Worm (Caenorhabditis elegans): Measurements from ENCODE around the gene cest-8.

cest-8 gene

DNA sequence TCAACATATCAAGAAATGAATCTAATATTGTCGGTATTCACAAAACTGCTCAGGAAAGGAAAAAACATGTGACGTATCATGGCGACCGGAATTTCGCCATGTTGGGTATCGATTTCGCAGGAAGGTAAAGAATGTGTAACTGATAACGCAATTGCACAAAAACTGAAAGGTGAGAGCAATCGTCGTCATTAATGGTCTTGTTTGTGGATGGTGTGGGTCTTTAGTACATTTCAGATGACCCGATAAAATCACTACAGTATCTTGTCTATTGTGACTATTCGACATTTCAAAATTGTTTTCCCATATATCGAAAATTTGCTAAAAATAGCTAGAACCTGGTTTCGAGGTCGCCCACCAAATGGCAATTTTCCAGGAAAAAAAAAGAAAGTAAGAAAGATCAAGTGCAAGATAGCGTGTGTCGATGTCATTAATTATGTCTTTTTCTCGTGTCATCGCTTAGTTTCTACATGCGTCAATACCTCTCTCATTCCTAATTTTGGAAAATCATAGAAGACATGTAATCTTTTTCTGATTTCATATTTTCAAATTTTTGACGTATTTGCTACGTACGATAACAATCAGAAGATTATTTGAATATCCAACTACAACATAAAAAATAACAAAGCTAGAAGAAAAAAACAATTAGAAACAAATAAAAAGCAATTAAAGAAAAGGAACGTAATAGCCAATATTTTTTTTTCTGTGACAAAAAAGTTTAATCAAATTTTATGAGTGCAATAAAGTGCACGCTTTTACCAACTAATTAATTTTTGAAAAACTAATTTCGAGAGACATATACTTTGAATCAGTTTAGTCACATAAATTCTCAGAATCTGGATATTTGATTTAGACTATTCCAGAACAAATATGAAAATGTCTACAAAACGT, 9.1 kb upstream of the cest-8 start (continued):
- no peak for TF ChIP-seq nhr-84 (tag; optimal IDR thresholded peaks at IDR 0.05)
- TF ChIP-seq nhr-77 (tag; optimal IDR thresholded peaks at IDR 0.05), result no peak
- no peak for TF ChIP-seq hlh-4 (tag; optimal IDR thresholded peaks at IDR 0.05)
- no peak for TF ChIP-seq dpl-1 (GFP tag; optimal IDR thresholded peaks at IDR 0.05)
- peak; percentile 61 for TF ChIP-seq nhr-71 (tag; optimal IDR thresholded peaks at IDR 0.05)
- TF ChIP-seq ceh-90 (tag; optimal IDR thresholded peaks at IDR 0.05), result no peak
- no peak for TF ChIP-seq nhr-19 (GFP tag; conservative IDR thresholded peaks at IDR 0.05)
- TF ChIP-seq fos-1 (tag; optimal IDR thresholded peaks at IDR 0.05), result no peak
- no peak for TF ChIP-seq isw-1 (GFP tag; IDR thresholded peaks at IDR 0.05)
- no peak for TF ChIP-seq ceh-82 (tag; optimal IDR thresholded peaks at IDR 0.05)
- TF ChIP-seq ztf-4 (tag; optimal IDR thresholded peaks at IDR 0.05), result no peak
- no peak for TF ChIP-seq ets-5 (GFP tag; IDR thresholded peaks at IDR 0.05)
- TF ChIP-seq ceh-8 (GFP tag; optimal IDR thresholded peaks at IDR 0.05), result no peak
- TF ChIP-seq ama-1 (optimal IDR thresholded peaks at IDR 0.05), result no peak
- TF ChIP-seq unc-86 (tag; optimal IDR thresholded peaks at IDR 0.05), result peak; percentile 28
- TF ChIP-seq nhr-47 (tag; optimal IDR thresholded peaks at IDR 0.05), result peak; percentile 49
- no peak for TF ChIP-seq lin-35 (GFP tag; optimal IDR thresholded peaks at IDR 0.05)
- no peak for TF ChIP-seq lin-15B (tag; optimal IDR thresholded peaks at IDR 0.05)
- peak; percentile 71 for TF ChIP-seq ceh-63 (GFP tag; optimal IDR thresholded peaks at IDR 0.05)
- TF ChIP-seq skn-1 (tag; optimal IDR thresholded peaks at IDR 0.05), result no peak
- TF ChIP-seq unc-98 (GFP tag; IDR thresholded peaks at IDR 0.05), result no peak
- TF ChIP-seq vab-15 (tag; optimal IDR thresholded peaks at IDR 0.05), result peak; percentile 21
- no peak for TF ChIP-seq nhr-12 (tag; optimal IDR thresholded peaks at IDR 0.05)
- TF ChIP-seq fkh-10 (GFP tag; optimal IDR thresholded peaks at IDR 0.05), result no peak
- TF ChIP-seq C16A3.4 (tag; optimal IDR thresholded peaks at IDR 0.05), result no peak
- TF ChIP-seq pqm-1 (tag; optimal IDR thresholded peaks at IDR 0.05), result peak; percentile 25
- no peak for TF ChIP-seq efl-3 (GFP tag; optimal IDR thresholded peaks at IDR 0.05)
- no peak for TF ChIP-seq mdl-1 (tag; optimal IDR thresholded peaks at IDR 0.05)
- TF ChIP-seq dsc-1 (tag; optimal IDR thresholded peaks at IDR 0.05), result peak; percentile 90
- TF ChIP-seq fkh-4 (tag; optimal IDR thresholded peaks at IDR 0.05; ENCODE audit: borderline replicate concordance), result no peak
- TF ChIP-seq pag-3 (tag; optimal IDR thresholded peaks at IDR 0.05; ENCODE audit: borderline replicate concordance, insufficient read depth), result no peak
- peak; percentile 79 for TF ChIP-seq nhr-85 (tag)
- TF ChIP-seq sup-37 (GFP tag; optimal IDR thresholded peaks at IDR 0.05), result no peak
- no peak for TF ChIP-seq aha-1 (tag; optimal IDR thresholded peaks at IDR 0.05)
- TF ChIP-seq nhr-90 (tag; optimal IDR thresholded peaks at IDR 0.05; ENCODE audit: poor library complexity), result no peak
- no peak for TF ChIP-seq F16B12.6 (tag; optimal IDR thresholded peaks at IDR 0.05)
- TF ChIP-seq jun-1 (tag; optimal IDR thresholded peaks at IDR 0.05), result no peak
- TF ChIP-seq hlh-17 (GFP tag; optimal IDR thresholded peaks at IDR 0.05; ENCODE audit: borderline replicate concordance), result no peak
- peak; percentile 32 for TF ChIP-seq lin-39 (tag; optimal IDR thresholded peaks at IDR 0.05)
- no peak for TF ChIP-seq nhr-237 (tag; optimal IDR thresholded peaks at IDR 0.05)

DNA sequence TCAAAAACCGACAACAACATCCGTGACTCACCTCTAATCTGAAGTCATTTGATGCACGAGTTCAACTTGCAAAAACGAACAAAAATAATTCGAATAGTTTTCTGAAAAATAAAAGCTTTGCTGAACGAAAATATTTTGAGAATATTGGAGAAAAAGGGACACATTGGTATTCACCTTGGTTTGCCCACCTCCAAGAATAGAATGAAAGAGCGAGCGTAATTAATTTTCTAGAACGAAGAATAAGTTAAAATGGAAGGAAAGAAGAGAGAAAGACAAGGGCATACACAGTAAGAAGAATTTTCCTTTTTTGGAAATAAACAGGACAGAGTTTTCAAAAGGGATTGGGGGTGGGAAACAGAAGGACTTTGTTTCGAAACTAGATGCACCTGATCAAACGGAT, 6.7 kb upstream of the cest-8 start, which contains the start of gene cab-1:
cab-1 (minus strand) TSS at position 101 of the 400 bp plus-strand sequence.
- TF ChIP-seq fkh-10 (GFP tag; optimal IDR thresholded peaks at IDR 0.05) (no peak), lin-15B (tag; optimal IDR thresholded peaks at IDR 0.05) (no peak), unc-62 (GFP tag; optimal IDR thresholded peaks at IDR 0.05) (no peak), mab-9 (GFP tag; IDR thresholded peaks at IDR 0.05) (no peak), lsy-2 (tag; optimal IDR thresholded peaks at IDR 0.05) (no peak), hpl-2 (GFP tag; optimal IDR thresholded peaks at IDR 0.05) (no peak), aha-1 (tag; optimal IDR thresholded peaks at IDR 0.05) (no peak), nhr-19 (GFP tag; conservative IDR thresholded peaks at IDR 0.05) (no peak), unc-86 (tag; optimal IDR thresholded peaks at IDR 0.05) (no peak), mep-1 (tag; optimal IDR thresholded peaks at IDR 0.05) (no peak), nhr-47 (tag; optimal IDR thresholded peaks at IDR 0.05) (no peak), efl-3 (GFP tag; optimal IDR thresholded peaks at IDR 0.05) (no peak), blmp-1 (tag; optimal IDR thresholded peaks at IDR 0.05) (no peak), Y116A8C.19 (tag; optimal IDR thresholded peaks at IDR 0.05; ENCODE audit: borderline replicate concordance) (no peak)
